Fruit fly (Drosophila melanogaster): ENCODE data around the gene pigeon.

Gene pigeon

DNA sequence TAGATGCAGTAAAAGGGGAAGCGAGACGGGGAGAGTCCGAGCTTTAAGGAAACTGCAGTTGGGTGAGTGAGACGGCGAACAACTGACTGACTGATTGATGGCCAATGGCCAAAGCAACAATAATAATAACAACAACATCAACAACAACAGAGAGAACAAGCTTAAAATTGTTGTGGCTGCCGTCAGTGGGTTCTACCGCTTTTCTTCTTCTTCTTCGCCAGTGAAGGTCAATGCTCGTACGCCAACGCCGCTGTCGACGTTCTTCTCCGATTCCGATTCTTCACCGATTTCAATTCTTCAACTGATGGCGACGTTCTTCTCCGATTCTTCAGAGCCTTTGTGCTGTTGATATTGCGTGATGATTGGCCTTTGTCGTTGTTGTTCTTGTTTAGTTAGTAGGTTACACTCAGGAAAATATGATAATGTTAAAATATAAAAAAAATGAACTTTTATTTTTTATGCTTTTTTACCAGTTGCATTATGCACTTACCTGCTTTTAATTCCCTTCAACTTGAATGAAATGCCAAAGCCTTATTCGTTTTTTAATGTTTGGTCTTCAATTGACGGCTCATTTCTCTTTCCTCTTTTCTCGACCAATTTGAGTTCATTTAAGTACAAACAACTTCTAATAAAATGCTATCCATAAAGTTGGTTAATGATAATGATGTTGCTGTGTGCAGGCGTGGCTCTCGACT lies 43.5 kb upstream of the pigeon start (continued):
- TF ChIP-seq lola (GFP tag; optimal IDR thresholded peaks at IDR 0.05): peak in 1 of 3 experiments; percentile 9
- no peak for TF ChIP-seq CG9215 (GFP tag; IDR thresholded peaks at IDR 0.05)
- no peak for TF ChIP-seq ap (GFP tag; IDR thresholded peaks at IDR 0.05)
- no peak for TF ChIP-seq dati (GFP tag; IDR thresholded peaks at IDR 0.05)
- no peak for TF ChIP-seq CG10565 (GFP tag; optimal IDR thresholded peaks at IDR 0.05)
- peak; percentile 34 for TF ChIP-seq CG2120 (GFP tag; optimal IDR thresholded peaks at IDR 0.05)
- TF ChIP-seq pb (GFP tag; optimal IDR thresholded peaks at IDR 0.05): no peak
- TF ChIP-seq CG3281 (GFP tag; optimal IDR thresholded peaks at IDR 0.05): peak; percentile 6
- no peak for TF ChIP-seq slbo (GFP tag; IDR thresholded peaks at IDR 0.05)
- TF ChIP-seq CG9609 (GFP tag; optimal IDR thresholded peaks at IDR 0.05): no peak
- TF ChIP-seq CG7839 (tag; optimal IDR thresholded peaks at IDR 0.05): peak; percentile 22
- TF ChIP-seq chinmo (GFP tag; IDR thresholded peaks at IDR 0.05; ENCODE audit: partially characterized antibody): peak; percentile 85
- TF ChIP-seq lmd (GFP tag; IDR thresholded peaks at IDR 0.05): no peak
- no peak for TF ChIP-seq CG2202 (tag; optimal IDR thresholded peaks at IDR 0.05)
- TF ChIP-seq CG2678 (tag; optimal IDR thresholded peaks at IDR 0.05): peak; percentile 16
- TF ChIP-seq bsh (GFP tag; optimal IDR thresholded peaks at IDR 0.05): peak in 1 of 2 experiments; percentile 36
- no peak for TF ChIP-seq Sox100B (GFP tag; optimal IDR thresholded peaks at IDR 0.05)
- TF ChIP-seq CG9797 (GFP tag; optimal IDR thresholded peaks at IDR 0.05): no peak
- TF ChIP-seq Ptx1 (GFP tag; IDR thresholded peaks at IDR 0.05): no peak
- TF ChIP-seq maf-S (GFP tag; optimal IDR thresholded peaks at IDR 0.05): no peak
- no peak for TF ChIP-seq Sry-β (GFP tag; optimal IDR thresholded peaks at IDR 0.05)
- no peak for TF ChIP-seq Dp (GFP tag; optimal IDR thresholded peaks at IDR 0.05)
- TF ChIP-seq CG6813 (GFP tag; optimal IDR thresholded peaks at IDR 0.05): no peak
- TF ChIP-seq sna (GFP tag; IDR thresholded peaks at IDR 0.05; ENCODE audit: partially characterized antibody): no peak
- no peak for TF ChIP-seq CG4730 (GFP tag; IDR thresholded peaks at IDR 0.05)
- TF ChIP-seq pho (GFP tag; optimal IDR thresholded peaks at IDR 0.05): no peak
- TF ChIP-seq HLH4C (GFP tag; IDR thresholded peaks at IDR 0.05; ENCODE audit: partially characterized antibody): no peak
- no peak for TF ChIP-seq az2 (GFP tag; optimal IDR thresholded peaks at IDR 0.05)
- TF ChIP-seq Med (GFP tag): peak; percentile 59
- no peak for TF ChIP-seq bcd (GFP tag; optimal IDR thresholded peaks at IDR 0.05)
- TF ChIP-seq vfl (GFP tag; optimal IDR thresholded peaks at IDR 0.05): no peak
- no peak for TF ChIP-seq CG11696 (GFP tag; IDR thresholded peaks at IDR 0.05)
- no peak for TF ChIP-seq inv (GFP tag; IDR thresholded peaks at IDR 0.05; ENCODE audit: partially characterized antibody)
- TF ChIP-seq CG1647 (GFP tag; optimal IDR thresholded peaks at IDR 0.05): no peak
- no peak for TF ChIP-seq exex (tag; optimal IDR thresholded peaks at IDR 0.05)
- TF ChIP-seq prd (optimal IDR thresholded peaks at IDR 0.05): no peak
- 0 out of 3 replicates have a peak, but pooled peaks have one; percentile 16 for TF ChIP-seq prd (GFP tag; IDR thresholded peaks at IDR 0.05)
- no peak for TF ChIP-seq Opbp (GFP tag; IDR thresholded peaks at IDR 0.05; ENCODE audit: partially characterized antibody)
- TF ChIP-seq CG17568 (GFP tag; optimal IDR thresholded peaks at IDR 0.05): no peak
- no peak for TF ChIP-seq her (GFP tag; optimal IDR thresholded peaks at IDR 0.05)
- no peak for TF ChIP-seq eyg (GFP tag; optimal IDR thresholded peaks at IDR 0.05)
- TF ChIP-seq CG11560 (tag; IDR thresholded peaks at IDR 0.05): no peak
- TF ChIP-seq CG7786 (GFP tag; optimal IDR thresholded peaks at IDR 0.05): no peak
- no peak for TF ChIP-seq CG8478 (optimal IDR thresholded peaks at IDR 0.05)
- no peak for TF ChIP-seq Lim3 (GFP tag; IDR thresholded peaks at IDR 0.05)
- TF ChIP-seq CG11504 (tag; optimal IDR thresholded peaks at IDR 0.05): no peak
- TF ChIP-seq Fer1 (GFP tag; optimal IDR thresholded peaks at IDR 0.05): no peak
- TF ChIP-seq tgo (GFP tag; IDR thresholded peaks at IDR 0.05): no peak
- TF ChIP-seq odd (GFP tag; optimal IDR thresholded peaks at IDR 0.05): no peak
- TF ChIP-seq jing (GFP tag; optimal IDR thresholded peaks at IDR 0.05): no peak
- TF ChIP-seq CG34422 (GFP tag; IDR thresholded peaks at IDR 0.05): no peak
